Fruit fly (Drosophila melanogaster) whole organism, embryonic: Measurements from ENCODE around the gene CG11437.

Experiments used
- Antp ChIP-seq: fragments of 200-800 bp; sonication (Bioruptor generic); optimal IDR thresholded peaks from 3 replicates; lab custom pipeline; 2016; ENCODE audit warnings: missing biosample characterization, missing genetic modification characterization
- Atf6 ChIP-seq: fragments of 200-800 bp; sonication (Bioruptor generic); IDR thresholded peaks from 2 replicates; pipeline ENCODE4 v1.3.6; 2022; ENCODE audit warnings: missing biosample characterization, missing genetic modification characterization
- CG10147 ChIP-seq: fragments of 200-800 bp; sonication (Bioruptor generic); optimal IDR thresholded peaks from 2 replicates; lab custom pipeline; 2019; ENCODE audit warnings: missing biosample characterization, mild to moderate bottlenecking, missing genetic modification characterization, moderate library complexity
- CG11695 ChIP-seq: fragments of 200-800 bp; sonication (Bioruptor generic); IDR thresholded peaks from 3 replicates; pipeline ENCODE4 v1.3.6; 2022; ENCODE audit warnings: missing biosample characterization, missing genetic modification characterization
- CG13424 ChIP-seq: fragments of 200-800 bp; sonication (Bioruptor generic); optimal IDR thresholded peaks from 2 replicates; lab custom pipeline; 2019; ENCODE audit warnings: missing biosample characterization, mild to moderate bottlenecking, missing genetic modification characterization, moderate library complexity
- CG1529 ChIP-seq: fragments of 200-800 bp; sonication (Bioruptor generic); optimal IDR thresholded peaks from 3 replicates; lab custom pipeline; 2018; ENCODE audit warnings: missing biosample characterization, missing genetic modification characterization
- CG17186 ChIP-seq: fragments of 200-800 bp; sonication (Bioruptor generic); optimal IDR thresholded peaks from 3 replicates; lab custom pipeline; 2017; ENCODE audit warnings: missing biosample characterization, missing genetic modification reagents, missing genetic modification characterization
- CG1832 ChIP-seq: fragments of 200-800 bp; sonication (Bioruptor generic); optimal IDR thresholded peaks from 2 replicates; lab custom pipeline; 2017; ENCODE audit warnings: missing biosample characterization, mild to moderate bottlenecking, missing genetic modification characterization, inconsistent platforms
- CG2120 ChIP-seq: fragments of 200-800 bp; sonication (Bioruptor generic); optimal IDR thresholded peaks from 3 replicates; lab custom pipeline; 2016; ENCODE audit warnings: missing biosample characterization, missing genetic modification characterization
- CG2202 ChIP-seq: fragments of 200-800 bp; sonication (Bioruptor generic); optimal IDR thresholded peaks from 2 replicates; lab custom pipeline; 2018; ENCODE audit warnings: missing biosample characterization, mild to moderate bottlenecking, missing genetic modification characterization
- CG30403 ChIP-seq: fragments of 200-800 bp; sonication (Bioruptor generic); optimal IDR thresholded peaks from 3 replicates; lab custom pipeline; 2016; ENCODE audit warnings: missing biosample characterization, missing genetic modification characterization
- CG4360 ChIP-seq: fragments of 200-800 bp; sonication (Bioruptor generic); IDR thresholded peaks from 2 replicates; pipeline ENCODE4 v1.3.6; 2022; ENCODE audit warnings: missing biosample characterization, missing genetic modification characterization
- CG4617 ChIP-seq: fragments of 200-800 bp; sonication (Bioruptor generic); optimal IDR thresholded peaks from 3 replicates; lab custom pipeline; 2016; ENCODE audit warnings: missing biosample characterization, missing genetic modification characterization, borderline replicate concordance
- CG6175 ChIP-seq: fragments of 200-800 bp; sonication (Bioruptor generic); IDR thresholded peaks from 3 replicates; pipeline ENCODE4 v1.3.6; 2022; ENCODE audit warnings: missing biosample characterization, missing genetic modification characterization
- CG6765 ChIP-seq: fragments of 200-800 bp; sonication (Bioruptor generic); optimal IDR thresholded peaks from 3 replicates; lab custom pipeline; 2017; ENCODE audit warnings: missing biosample characterization, mild to moderate bottlenecking, missing genetic modification characterization
- CG6791 ChIP-seq: fragments of 200-800 bp; sonication (Bioruptor generic); IDR thresholded peaks from 3 replicates; pipeline ENCODE4 v1.3.6; 2022; ENCODE audit warnings: missing biosample characterization, missing genetic modification characterization; ENCODE audit not compliant: partially characterized antibody
- CG9437 ChIP-seq: fragments of 200-800 bp; sonication (Bioruptor generic); optimal IDR thresholded peaks from 2 replicates; lab custom pipeline; 2018; ENCODE audit warnings: missing biosample characterization, mild to moderate bottlenecking, missing genetic modification characterization
- D ChIP-seq, 2 experiments: fragments of 200-800 bp in 1 of 2; fragments of >200 bp in 1 of 2; sonication (Bioruptor generic) in 1 of 2; optimal IDR thresholded peaks; 2 replicates in 1 of 2; 3 replicates in 1 of 2; lab custom pipeline; 2017; ENCODE audit warnings: mild to moderate bottlenecking in 1 of 2, missing biosample characterization in 1 of 2, missing genetic modification characterization in 1 of 2, missing genetic modification reagents in 1 of 2
- Dip2 ChIP-seq: fragments of 200-800 bp; sonication (Bioruptor generic); IDR thresholded peaks from 2 replicates; pipeline ENCODE4 v1.3.6; 2022; ENCODE audit warnings: missing biosample characterization, missing genetic modification characterization
- Eip74EF ChIP-seq, 2 experiments: fragments of 200-800 bp in 1 of 2; fragments of >200 bp in 1 of 2; sonication (Bioruptor generic) in 1 of 2; optimal IDR thresholded peaks; 2 replicates each; lab custom pipeline; 2017 to 2019; ENCODE audit warnings: missing biosample characterization in 2 of 2, missing genetic modification characterization in 2 of 2, mild to moderate bottlenecking in 1 of 2, moderate library complexity in 1 of 2
- Elba2 ChIP-seq: fragments of 200-800 bp; sonication (Bioruptor generic); optimal IDR thresholded peaks from 3 replicates; lab custom pipeline; 2016; ENCODE audit warnings: missing biosample characterization, missing genetic modification characterization
- Lpt ChIP-seq: fragments of >200 bp; optimal IDR thresholded peaks from 2 replicates; lab custom pipeline; 2018; ENCODE audit warnings: missing biosample characterization, missing genetic modification characterization
- MBD-R2 ChIP-seq: fragments of 200-800 bp; sonication (Bioruptor generic); IDR thresholded peaks from 2 replicates; pipeline ENCODE4 v1.3.6; 2022; ENCODE audit warnings: missing biosample characterization, missing genetic modification characterization
- MESR4 ChIP-seq: fragments of 200-800 bp; sonication (Bioruptor generic); optimal IDR thresholded peaks from 2 replicates; lab custom pipeline; 2018; ENCODE audit warnings: missing biosample characterization, mild to moderate bottlenecking, missing genetic modification characterization, moderate library complexity
- Meics ChIP-seq: fragments of 200-800 bp; sonication (Bioruptor generic); optimal IDR thresholded peaks from 2 replicates; lab custom pipeline; 2017; ENCODE audit warnings: missing biosample characterization, mild to moderate bottlenecking, missing genetic modification characterization
- Optix ChIP-seq: fragments of 200-800 bp; sonication (Bioruptor generic); IDR thresholded peaks from 3 replicates; pipeline ENCODE4 v1.3.6; 2022; ENCODE audit warnings: missing biosample characterization, missing genetic modification characterization
- Rx ChIP-seq: fragments of 200-800 bp; sonication (Bioruptor generic); IDR thresholded peaks from 2 replicates; pipeline ENCODE4 v1.3.6; 2022; ENCODE audit warnings: missing biosample characterization, missing genetic modification characterization
- YL-1 ChIP-seq: fragments of 200-800 bp; sonication (Bioruptor generic); optimal IDR thresholded peaks from 3 replicates; lab custom pipeline; 2017; ENCODE audit warnings: missing biosample characterization, mild to moderate bottlenecking, missing genetic modification characterization
- abd-A ChIP-seq: fragments of 200-800 bp; sonication (Bioruptor generic); optimal IDR thresholded peaks from 3 replicates; lab custom pipeline; 2019; ENCODE audit warnings: missing biosample characterization, mild to moderate bottlenecking, missing genetic modification characterization, moderate library complexity
- crol ChIP-seq: fragments of 200-800 bp; sonication (Bioruptor generic); IDR thresholded peaks from 2 replicates; pipeline ENCODE4 v1.3.6; 2022; ENCODE audit warnings: missing biosample characterization, missing genetic modification characterization
- grn ChIP-seq: fragments of 200-800 bp; sonication (Bioruptor generic); optimal IDR thresholded peaks from 3 replicates; lab custom pipeline; 2017; ENCODE audit warnings: missing biosample characterization, missing genetic modification characterization
- hkb ChIP-seq, 2 experiments: fragments of 200-800 bp in 1 of 2; fragments of >200 bp in 1 of 2; sonication (Bioruptor generic) in 1 of 2; IDR thresholded peaks in 1 of 2; optimal IDR thresholded peaks in 1 of 2; 2 replicates each; pipeline versions ENCODE4 v1.3.6 to Lab custom; 2017 to 2022; ENCODE audit warnings: missing biosample characterization in 1 of 2, missing genetic modification characterization in 1 of 2
- jing ChIP-seq: fragments of 200-800 bp; sonication (Bioruptor generic); optimal IDR thresholded peaks from 2 replicates; lab custom pipeline; 2018; ENCODE audit warnings: missing biosample characterization, mild to moderate bottlenecking, missing genetic modification characterization
- kay ChIP-seq: fragments of 200-800 bp; sonication (Bioruptor generic); optimal IDR thresholded peaks from 2 replicates; lab custom pipeline; 2016; ENCODE audit warnings: missing biosample characterization, missing genetic modification characterization
- lov ChIP-seq, 2 experiments: fragments of 200-800 bp in 1 of 2; fragments of >200 bp in 1 of 2; sonication (Bioruptor generic) in 1 of 2; IDR thresholded peaks in 1 of 2; optimal IDR thresholded peaks in 1 of 2; 2 replicates in 1 of 2; 3 replicates in 1 of 2; pipeline versions ENCODE4 v1.3.6 to Lab custom; 2017 to 2022; ENCODE audit warnings: missing biosample characterization in 1 of 2, missing genetic modification characterization in 1 of 2
- luna ChIP-seq: fragments of 200-800 bp; sonication (Bioruptor generic); optimal IDR thresholded peaks from 2 replicates; lab custom pipeline; 2016; ENCODE audit warnings: missing biosample characterization, missing genetic modification characterization
- maf-S ChIP-seq: fragments of 200-800 bp; sonication (Bioruptor generic); optimal IDR thresholded peaks from 2 replicates; lab custom pipeline; 2016; ENCODE audit warnings: missing biosample characterization, missing genetic modification characterization
- org-1 ChIP-seq: fragments of 200-800 bp; sonication (Bioruptor generic); optimal IDR thresholded peaks from 2 replicates; lab custom pipeline; 2017; ENCODE audit warnings: missing biosample characterization, missing genetic modification characterization
- phol ChIP-seq: fragments of 200-800 bp; sonication (Bioruptor generic); optimal IDR thresholded peaks from 3 replicates; lab custom pipeline; 2018; ENCODE audit warnings: missing biosample characterization, mild to moderate bottlenecking, missing genetic modification characterization, moderate library complexity
- salm ChIP-seq: fragments of 200-800 bp; sonication (Bioruptor generic); optimal IDR thresholded peaks from 2 replicates; lab custom pipeline; 2018; ENCODE audit warnings: missing biosample characterization, mild to moderate bottlenecking, missing genetic modification characterization
- sens ChIP-seq: fragments of 200-800 bp; sonication (Bioruptor generic); peaks from one replicate; lab custom pipeline; 2016; ENCODE audit warnings: missing biosample characterization, missing genetic modification characterization
- stc ChIP-seq: fragments of 200-800 bp; sonication (Bioruptor generic); IDR thresholded peaks from 2 replicates; pipeline ENCODE4 v1.3.6; 2022; ENCODE audit warnings: missing biosample characterization, missing genetic modification characterization
- stwl ChIP-seq: fragments of 200-800 bp; sonication (Bioruptor generic); optimal IDR thresholded peaks from 3 replicates; lab custom pipeline; 2018; ENCODE audit warnings: missing biosample characterization, mild to moderate bottlenecking, missing genetic modification characterization, moderate library complexity
- trem ChIP-seq: fragments of 200-800 bp; optimal IDR thresholded peaks from 3 replicates; lab custom pipeline; 2019; ENCODE audit warnings: missing biosample characterization, mild to moderate bottlenecking, missing genetic modification characterization, moderate library complexity
- ttk ChIP-seq: fragments of 200-800 bp; sonication (Bioruptor generic); IDR thresholded peaks from 2 replicates; pipeline ENCODE4 v2.1.2; 2022; ENCODE audit warnings: missing biosample characterization, missing genetic modification characterization
- wek ChIP-seq: fragments of 200-800 bp; sonication (Bioruptor generic); optimal IDR thresholded peaks from 3 replicates; lab custom pipeline; 2018; ENCODE audit warnings: missing biosample characterization, mild to moderate bottlenecking, missing genetic modification characterization, moderate library complexity

CG11437 gene

dm6 chr3L:22470299-22470791, 1.7 kb downstream of the CG11437 start, which contains the start of gene CG11426 (continued):
- TF ChIP-seq stwl (tag; lab: Kevin White, UChicago) = peak; percentile 29
- TF ChIP-seq CG4617 = no peak
- TF ChIP-seq sens (GFP tag; lab: Kevin White, UChicago) = peak; percentile 66
- TF ChIP-seq CG9437 (GFP tag; lab: Kevin White, UChicago) = peak; percentile 98

DNA sequence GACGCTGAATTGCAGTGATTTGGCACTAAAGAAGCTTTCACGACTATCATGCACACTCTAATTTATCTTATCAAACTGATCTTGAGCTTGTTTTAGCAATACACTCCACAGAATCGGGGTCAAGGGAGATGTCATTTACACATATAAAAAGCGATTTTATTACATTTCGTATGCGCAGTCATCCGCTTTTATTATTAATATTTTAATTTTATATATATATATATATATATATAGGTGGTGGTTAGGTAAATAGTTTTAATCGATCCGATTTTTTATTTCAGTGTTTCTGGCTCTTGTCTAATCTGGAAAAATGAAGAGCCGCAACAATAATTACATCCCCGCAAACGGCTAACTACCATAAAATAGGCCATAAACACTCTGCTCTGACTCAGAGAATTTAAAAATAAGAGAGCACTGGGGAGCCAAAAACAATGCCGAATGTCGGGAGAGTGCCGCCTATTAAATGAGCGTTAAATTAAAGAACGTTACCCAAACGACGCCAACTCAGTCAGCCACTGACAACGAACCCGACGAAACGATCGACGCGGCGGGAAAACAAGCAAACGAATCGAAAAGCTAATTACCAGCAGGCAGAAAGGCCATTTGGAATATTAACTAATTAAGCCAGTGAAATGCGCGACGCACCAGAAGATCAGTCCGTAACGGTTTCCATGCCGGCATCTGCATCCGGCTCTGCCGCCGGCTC, 3.1 kb downstream of the CG11437 start:
- TF ChIP-seq CG11695 (GFP tag; lab: Robert Waterston, UW) (peak; percentile 59; the same call in 1 of the 3 replicates), Optix (GFP tag; lab: Robert Waterston, UW) (no peak), abd-A (tag; lab: Kevin White, UChicago) (no peak), stc (GFP tag; lab: Robert Waterston, UW) (peak; percentile 49; the same call in 1 of the 2 replicates), kay (GFP tag; lab: Kevin White, UChicago) (no peak), CG13424 (tag; lab: Kevin White, UChicago) (peak; percentile 69), MBD-R2 (0 out of 2 replicates have a peak, but pooled peaks have one; percentile 31), CG6175 (GFP tag; lab: Robert Waterston, UW) (no peak), Dip2 (no peak), Meics (GFP tag; lab: Kevin White, UChicago) (peak; percentile 78), crol (no peak), CG1529 (GFP tag; lab: Kevin White, UChicago) (no peak), CG2120 (GFP tag; lab: Kevin White, UChicago) (peak; percentile 59), CG4360 (no peak), CG6765 (GFP tag; lab: Kevin White, UChicago) (peak; percentile 67), Eip74EF (GFP tag; optimal IDR thresholded peaks at IDR 0.05; lab: Kevin White, UChicago) (no peak), phol (tag; lab: Kevin White, UChicago) (peak; percentile 37), ttk (GFP tag; lab: Robert Waterston, UW) (peak; percentile 16; the same call in 1 of the 2 replicates), Atf6 (GFP tag; lab: Robert Waterston, UW) (no peak), CG17186 (GFP tag; lab: Kevin White, UChicago) (no peak), grn (GFP tag; lab: Kevin White, UChicago) (peak; percentile 9), maf-S (GFP tag; lab: Kevin White, UChicago) (no peak), Lpt (GFP tag; lab: Kevin White, UChicago) (no peak), trem (tag; lab: Kevin White, UChicago) (no peak), org-1 (GFP tag; lab: Kevin White, UChicago) (no peak), luna (GFP tag; lab: Kevin White, UChicago) (no peak), hkb (optimal IDR thresholded peaks at IDR 0.05; lab: Kevin White, UChicago) (no peak), hkb (GFP tag; IDR thresholded peaks at IDR 0.05; lab: Robert Waterston, UW) (peak; percentile 54), CG30403 (GFP tag; lab: Kevin White, UChicago) (no peak), jing (GFP tag; lab: Kevin White, UChicago) (no peak), Antp (GFP tag; lab: Kevin White, UChicago) (no peak), Rx (GFP tag; lab: Robert Waterston, UW) (no peak), CG1832 (GFP tag; lab: Kevin White, UChicago) (no peak), lov (optimal IDR thresholded peaks at IDR 0.05; lab: Kevin White, UChicago) (no peak), lov (GFP tag; IDR thresholded peaks at IDR 0.05; lab: Robert Waterston, UW) (no peak), CG6791 (GFP tag; lab: Robert Waterston, UW) (no peak), Elba2 (GFP tag; lab: Kevin White, UChicago) (no peak), wek (GFP tag; lab: Kevin White, UChicago) (no peak), CG10147 (GFP tag; lab: Kevin White, UChicago) (peak; percentile 3), YL-1 (no peak), MESR4 (GFP tag; lab: Kevin White, UChicago) (no peak), CG2202 (no peak), salm (tag; lab: Kevin White, UChicago) (peak; percentile 33), D (optimal IDR thresholded peaks at IDR 0.05; lab: Kevin White, UChicago) (no peak), D (GFP tag; optimal IDR thresholded peaks at IDR 0.05; lab: Kevin White, UChicago) (no peak)
